Fruit fly (Drosophila melanogaster): ENCODE data around the gene CG17129.

Gene CG17129

dm6 chr3L:654019-654418, 26.1 kb downstream of the CG17129 start, which contains the start of the genes MED30 and Rev1 (continued):
- TF ChIP-seq phol (tag; optimal IDR thresholded peaks at IDR 0.05) (peak; percentile 92), ro (GFP tag; IDR thresholded peaks at IDR 0.05) (no peak), Adf1 (GFP tag; IDR thresholded peaks at IDR 0.05) (peak; percentile 73), fd3F (GFP tag; optimal IDR thresholded peaks at IDR 0.05) (peak; percentile 92), CG11695 (GFP tag; IDR thresholded peaks at IDR 0.05) (peak; percentile 69; the same call in 2 of the 3 replicates), mld (GFP tag; IDR thresholded peaks at IDR 0.05; ENCODE audit: partially characterized antibody) (no peak), zen2 (GFP tag; IDR thresholded peaks at IDR 0.05; ENCODE audit: partially characterized antibody) (no peak; the same call in 2 of the 3 replicates), btn (GFP tag; optimal IDR thresholded peaks at IDR 0.05) (peak; percentile 86), CG17361 (GFP tag; IDR thresholded peaks at IDR 0.05) (peak; percentile 93), fu2 (GFP tag; optimal IDR thresholded peaks at IDR 0.05) (peak; percentile 97), CG4707 (GFP tag; optimal IDR thresholded peaks at IDR 0.05) (peak; percentile 71), CG1832 (GFP tag; optimal IDR thresholded peaks at IDR 0.05) (no peak), slou (GFP tag; optimal IDR thresholded peaks at IDR 0.05) (peak; percentile 92), CG1647 (GFP tag; optimal IDR thresholded peaks at IDR 0.05) (peak; percentile 95), nau (GFP tag; optimal IDR thresholded peaks at IDR 0.05) (no peak), schlank (tag; optimal IDR thresholded peaks at IDR 0.05) (peak; percentile 87), CG33213 (GFP tag; optimal IDR thresholded peaks at IDR 0.05) (peak; percentile 97), CG12299 (tag; optimal IDR thresholded peaks at IDR 0.05) (peak; percentile 91), chn (GFP tag; optimal IDR thresholded peaks at IDR 0.05) (peak; percentile 96), B-H1 (GFP tag; IDR thresholded peaks at IDR 0.05) (peak; percentile 85), MBD-R2 (GFP tag; IDR thresholded peaks at IDR 0.05) (peak; percentile 96), CG6765 (GFP tag; optimal IDR thresholded peaks at IDR 0.05) (peak; percentile 86), CG4424 (GFP tag; optimal IDR thresholded peaks at IDR 0.05) (peak; percentile 91), crp (GFP tag; optimal IDR thresholded peaks at IDR 0.05) (peak; percentile 93 to 97), D19B (GFP tag; optimal IDR thresholded peaks at IDR 0.05) (peak; percentile 78), Dad (GFP tag; optimal IDR thresholded peaks at IDR 0.05) (peak; percentile 95), Dbx (GFP tag; IDR thresholded peaks at IDR 0.05) (peak; percentile 94), Dip2 (GFP tag; IDR thresholded peaks at IDR 0.05) (no peak), CG2875 (GFP tag; optimal IDR thresholded peaks at IDR 0.05) (peak; percentile 83), NfI (GFP tag; optimal IDR thresholded peaks at IDR 0.05) (peak; percentile 94), eve (GFP tag; optimal IDR thresholded peaks at IDR 0.05) (no peak), tx (GFP tag; optimal IDR thresholded peaks at IDR 0.05) (peak; percentile 97), CG17829 (tag; optimal IDR thresholded peaks at IDR 0.05) (peak; percentile 91), onecut (GFP tag; IDR thresholded peaks at IDR 0.05) (peak; percentile 83), CG8281 (tag; optimal IDR thresholded peaks at IDR 0.05) (peak; percentile 71), Six4 (GFP tag; optimal IDR thresholded peaks at IDR 0.05) (peak; percentile 90), CG12744 (GFP tag; optimal IDR thresholded peaks at IDR 0.05) (peak; percentile 92), CG10654 (GFP tag; optimal IDR thresholded peaks at IDR 0.05) (peak; percentile 95), br (optimal IDR thresholded peaks at IDR 0.05) (no peak), CG2712 (tag; optimal IDR thresholded peaks at IDR 0.05) (peak; percentile 92), Atf-2 (GFP tag; optimal IDR thresholded peaks at IDR 0.05) (peak; percentile 95), H2.0 (GFP tag; IDR thresholded peaks at IDR 0.05) (peak; percentile 89), oc (tag; optimal IDR thresholded peaks at IDR 0.05) (peak; percentile 85), row (GFP tag; IDR thresholded peaks at IDR 0.05) (peak; percentile 91), Meics (GFP tag; optimal IDR thresholded peaks at IDR 0.05) (peak; percentile 93), jing (GFP tag; optimal IDR thresholded peaks at IDR 0.05) (peak; percentile 81), CG6791 (GFP tag; IDR thresholded peaks at IDR 0.05; ENCODE audit: partially characterized antibody) (no peak), sens-2 (GFP tag; IDR thresholded peaks at IDR 0.05) (0 out of 2 replicates have a peak, but pooled peaks have one; percentile 55), crol (GFP tag; IDR thresholded peaks at IDR 0.05) (no peak), kah (GFP tag; optimal IDR thresholded peaks at IDR 0.05) (peak; percentile 66), CG1024 (GFP tag; IDR thresholded peaks at IDR 0.05) (peak; percentile 82), Nf-YC (tag; optimal IDR thresholded peaks at IDR 0.05) (peak; percentile 86)
